Worm (Caenorhabditis elegans) whole organism, late embryonic: ENCODE results near the gene rpn-5.

Experiments used
- C08G9.2 ChIP-seq: sonication (generic microtip); optimal IDR thresholded peaks from 2 replicates; lab custom pipeline; 2016; ENCODE audit warnings: mild to moderate bottlenecking, missing genetic modification characterization, moderate library complexity, missing compliant biosample characterization
- C38D4.7 ChIP-seq: fragments of 200-800 bp; sonication (Bioruptor generic); optimal IDR thresholded peaks from 2 replicates; lab custom pipeline; 2018; ENCODE audit warnings: mild to moderate bottlenecking, missing genetic modification characterization, moderate library complexity, missing compliant biosample characterization
- F13H6.1 ChIP-seq: sonication (generic microtip); optimal IDR thresholded peaks from 2 replicates; lab custom pipeline; 2016; ENCODE audit warnings: missing genetic modification characterization, missing compliant biosample characterization
- K02D7.2 ChIP-seq: sonication (generic microtip); optimal IDR thresholded peaks from 2 replicates; lab custom pipeline; 2017; ENCODE audit warnings: mild to moderate bottlenecking, missing genetic modification characterization, missing compliant biosample characterization
- K09A11.1 ChIP-seq: sonication (generic microtip); optimal IDR thresholded peaks from 2 replicates; lab custom pipeline; 2017; ENCODE audit warnings: antibody characterized with exemption, mild to moderate bottlenecking, missing genetic modification characterization, missing compliant biosample characterization; ENCODE audit not compliant: insufficient read depth
- T23F11.4 ChIP-seq: fragments of 200-800 bp; sonication (Bioruptor generic); optimal IDR thresholded peaks from 2 replicates; lab custom pipeline; 2018; ENCODE audit warnings: mild to moderate bottlenecking, missing genetic modification characterization, missing compliant biosample characterization
- ahr-1 ChIP-seq: sonication (generic microtip); optimal IDR thresholded peaks from 2 replicates; lab custom pipeline; 2016; ENCODE audit warnings: missing genetic modification characterization, missing compliant biosample characterization
- ceh-18 ChIP-seq: sonication (generic microtip); optimal IDR thresholded peaks from 2 replicates; lab custom pipeline; 2016; ENCODE audit warnings: missing genetic modification characterization, missing compliant biosample characterization
- ceh-22 ChIP-seq: sonication (generic microtip); optimal IDR thresholded peaks from 2 replicates; lab custom pipeline; 2017; ENCODE audit warnings: missing biosample characterization, missing genetic modification characterization
- ceh-30 ChIP-seq: fragments of 150-350 bp; optimal IDR thresholded peaks from 2 replicates; lab custom pipeline; 2014; ENCODE audit warnings: missing biosample characterization, missing genetic modification characterization
- ceh-31 ChIP-seq: sonication (generic microtip); optimal IDR thresholded peaks from 2 replicates; lab custom pipeline; 2016; ENCODE audit warnings: missing genetic modification characterization, missing compliant biosample characterization
- ceh-34 ChIP-seq: sonication (generic microtip); optimal IDR thresholded peaks from 2 replicates; lab custom pipeline; 2016; ENCODE audit warnings: mild to moderate bottlenecking, missing genetic modification characterization, missing compliant biosample characterization
- ceh-45 ChIP-seq: fragments of 200-800 bp; sonication (Bioruptor generic); IDR thresholded peaks from 2 replicates; pipeline ENCODE4 v1.3.6; 2022; ENCODE audit warnings: missing genetic modification reagents, missing genetic modification characterization, missing compliant biosample characterization
- ceh-6 ChIP-seq: fragments of 200-800 bp; sonication (Bioruptor generic); optimal IDR thresholded peaks from 2 replicates; lab custom pipeline; 2018; ENCODE audit warnings: mild to moderate bottlenecking, missing genetic modification characterization, missing compliant biosample characterization
- dmd-4 ChIP-seq: sonication (generic microtip); optimal IDR thresholded peaks from 2 replicates; lab custom pipeline; 2016; ENCODE audit warnings: borderline replicate concordance, missing genetic modification characterization, missing compliant biosample characterization
- dve-1 ChIP-seq: sonication (generic microtip); optimal IDR thresholded peaks from 2 replicates; lab custom pipeline; 2017; ENCODE audit warnings: antibody characterized with exemption, mild to moderate bottlenecking, missing genetic modification characterization, missing compliant biosample characterization
- elt-2 ChIP-seq: sonication (generic microtip); optimal IDR thresholded peaks from 2 replicates; lab custom pipeline; 2016; ENCODE audit warnings: missing genetic modification reagents, missing genetic modification characterization, missing compliant biosample characterization
- elt-4 ChIP-seq: sonication (generic microtip); optimal IDR thresholded peaks from 2 replicates; lab custom pipeline; 2016; ENCODE audit warnings: missing genetic modification characterization, missing compliant biosample characterization
- ets-4 ChIP-seq: sonication (generic microtip); optimal IDR thresholded peaks from 2 replicates; lab custom pipeline; 2016; ENCODE audit warnings: missing genetic modification characterization, missing compliant biosample characterization
- eyg-1 ChIP-seq: sonication (generic microtip); optimal IDR thresholded peaks from 2 replicates; lab custom pipeline; 2016; ENCODE audit warnings: missing genotype, missing genetic modification characterization, missing compliant biosample characterization
- fax-1 ChIP-seq: sonication (generic microtip); optimal IDR thresholded peaks from 2 replicates; lab custom pipeline; 2016; ENCODE audit warnings: missing genotype, missing genetic modification characterization, missing compliant biosample characterization
- fkh-10 ChIP-seq: fragments of 150-350 bp; optimal IDR thresholded peaks from 2 replicates; lab custom pipeline; 2014; ENCODE audit warnings: missing biosample characterization, missing genetic modification reagents, missing genetic modification characterization
- fkh-6 ChIP-seq: sonication (generic microtip); optimal IDR thresholded peaks from 2 replicates; lab custom pipeline; 2016; ENCODE audit warnings: missing genetic modification characterization, missing compliant biosample characterization
- hlh-13 ChIP-seq: fragments of 200-800 bp; sonication (Bioruptor generic); optimal IDR thresholded peaks from 2 replicates; lab custom pipeline; 2018; ENCODE audit warnings: mild to moderate bottlenecking, missing genetic modification characterization, missing compliant biosample characterization
- hlh-15 ChIP-seq: sonication (generic microtip); optimal IDR thresholded peaks from 2 replicates; lab custom pipeline; 2016; ENCODE audit warnings: missing genetic modification characterization, missing compliant biosample characterization
- lim-6 ChIP-seq: sonication (generic microtip); optimal IDR thresholded peaks from 2 replicates; lab custom pipeline; 2016; ENCODE audit warnings: missing genetic modification characterization, missing compliant biosample characterization
- lin-11 ChIP-seq: fragments of 200-800 bp; sonication (Bioruptor generic); optimal IDR thresholded peaks from 2 replicates; lab custom pipeline; 2018; ENCODE audit warnings: mild to moderate bottlenecking, missing genetic modification characterization, missing compliant biosample characterization
- madf-2 ChIP-seq: sonication (generic microtip); optimal IDR thresholded peaks from 2 replicates; lab custom pipeline; 2017; ENCODE audit warnings: missing genetic modification characterization, missing compliant biosample characterization
- mec-3 ChIP-seq: sonication (generic microtip); optimal IDR thresholded peaks from 2 replicates; lab custom pipeline; 2016; ENCODE audit warnings: borderline replicate concordance, missing genetic modification characterization, missing compliant biosample characterization
- nfya-1 ChIP-seq: sonication (generic microtip); optimal IDR thresholded peaks from 2 replicates; lab custom pipeline; 2017; ENCODE audit warnings: missing genetic modification characterization, mild to moderate bottlenecking, missing compliant biosample characterization, antibody characterized with exemption, moderate library complexity
- nhr-11 ChIP-seq: fragments of 150-350 bp; optimal IDR thresholded peaks from 2 replicates; lab custom pipeline; 2014; ENCODE audit warnings: missing biosample characterization, missing genetic modification characterization
- nhr-232 ChIP-seq: sonication (generic microtip); optimal IDR thresholded peaks from 2 replicates; lab custom pipeline; 2016; ENCODE audit warnings: missing genetic modification characterization, missing compliant biosample characterization
- npax-4 ChIP-seq: sonication (generic microtip); optimal IDR thresholded peaks from 2 replicates; lab custom pipeline; 2016; ENCODE audit warnings: missing genetic modification characterization, missing compliant biosample characterization
- pag-3 ChIP-seq: sonication (generic microtip); optimal IDR thresholded peaks from 2 replicates; lab custom pipeline; 2016; ENCODE audit warnings: missing compliant biosample characterization, missing genetic modification characterization, borderline replicate concordance
- pat-9 ChIP-seq: fragments of 200-800 bp; sonication (Bioruptor generic); optimal IDR thresholded peaks from 2 replicates; lab custom pipeline; 2018; ENCODE audit warnings: mild to moderate bottlenecking, missing genetic modification characterization, moderate library complexity, missing compliant biosample characterization
- pax-1 ChIP-seq: fragments of 150-350 bp; optimal IDR thresholded peaks from 2 replicates; lab custom pipeline; 2014; ENCODE audit warnings: missing biosample characterization, missing genetic modification characterization
- pha-2 ChIP-seq: sonication (generic microtip); optimal IDR thresholded peaks from 2 replicates; lab custom pipeline; 2017; ENCODE audit warnings: mild to moderate bottlenecking, missing genetic modification characterization, missing compliant biosample characterization
- pha-4 ChIP-seq: fragments of 150-350 bp; optimal IDR thresholded peaks from 2 replicates; lab custom pipeline; 2018; ENCODE audit warnings: missing biosample characterization, missing genetic modification reagents, missing genetic modification characterization
- pqm-1 ChIP-seq: sonication (generic microtip); optimal IDR thresholded peaks from 2 replicates; lab custom pipeline; 2016; ENCODE audit warnings: missing genetic modification characterization, missing compliant biosample characterization
- pros-1 ChIP-seq: fragments of 150-350 bp; optimal IDR thresholded peaks from 2 replicates; lab custom pipeline; 2014; ENCODE audit warnings: missing biosample characterization, missing genetic modification reagents, missing genetic modification characterization
- ref-2 ChIP-seq: sonication (generic microtip); optimal IDR thresholded peaks from 2 replicates; lab custom pipeline; 2016; ENCODE audit warnings: missing genetic modification characterization, missing compliant biosample characterization
- sox-4 ChIP-seq: sonication (generic microtip); optimal IDR thresholded peaks from 2 replicates; lab custom pipeline; 2017; ENCODE audit warnings: mild to moderate bottlenecking, missing genetic modification characterization, inconsistent platforms, missing compliant biosample characterization
- tbx-7 ChIP-seq: sonication (generic microtip); optimal IDR thresholded peaks from 2 replicates; lab custom pipeline; 2016; ENCODE audit warnings: missing genotype, missing genetic modification characterization, missing compliant biosample characterization
- ttx-3 ChIP-seq: sonication (generic microtip); optimal IDR thresholded peaks from 2 replicates; lab custom pipeline; 2016; ENCODE audit warnings: missing genetic modification reagents, missing genetic modification characterization, missing compliant biosample characterization
- unc-3 ChIP-seq, 2 experiments: fragments of 200-800 bp in 1 of 2; sonication (Bioruptor generic) in 1 of 2; sonication (generic microtip) in 1 of 2; conservative IDR thresholded peaks in 1 of 2; optimal IDR thresholded peaks in 1 of 2; 2 replicates each; pipeline versions ENCODE4 v1.3.6 to Lab custom; 2016 to 2022; ENCODE audit warnings: missing compliant biosample characterization in 2 of 2, missing genetic modification characterization in 2 of 2, missing genetic modification reagents in 1 of 2
- unc-42 ChIP-seq: sonication (generic microtip); optimal IDR thresholded peaks from 2 replicates; lab custom pipeline; 2016; ENCODE audit warnings: missing genotype, missing genetic modification characterization, missing compliant biosample characterization
- unc-55 ChIP-seq: sonication (generic microtip); optimal IDR thresholded peaks from 2 replicates; lab custom pipeline; 2017; ENCODE audit warnings: missing biosample characterization, missing genetic modification reagents, missing genetic modification characterization
- unc-86 ChIP-seq: sonication (generic microtip); optimal IDR thresholded peaks from 2 replicates; lab custom pipeline; 2016; ENCODE audit warnings: missing genetic modification characterization, missing compliant biosample characterization
- zip-5 ChIP-seq: sonication (generic microtip); optimal IDR thresholded peaks from 2 replicates; lab custom pipeline; 2016; ENCODE audit warnings: missing genetic modification characterization, missing compliant biosample characterization
- ztf-16 ChIP-seq: sonication (generic microtip); optimal IDR thresholded peaks from 2 replicates; lab custom pipeline; 2017; ENCODE audit warnings: missing genetic modification characterization, missing compliant biosample characterization

rpn-5 gene

ce11 chrII:4672584-4673110, 25.6 kb downstream of the rpn-5 start, which contains the start of the genes clec-140 and hmg-11 (continued):
- TF ChIP-seq pha-4 (no peak), zip-5 (tag; lab: Kevin White, UChicago) (no peak), elt-2 (tag; lab: Kevin White, UChicago) (peak; percentile 43), ztf-16 (tag; lab: Kevin White, UChicago) (no peak), unc-55 (no peak), F13H6.1 (tag; lab: Kevin White, UChicago) (no peak), ceh-30 (tag; lab: Kevin White, UChicago) (no peak), hlh-13 (GFP tag; lab: Kevin White, UChicago) (no peak), ceh-22 (tag; lab: Kevin White, UChicago) (no peak), dve-1 (no peak), fax-1 (tag; lab: Kevin White, UChicago) (no peak), ceh-6 (GFP tag; lab: Kevin White, UChicago) (no peak), C38D4.7 (GFP tag; lab: Kevin White, UChicago) (no peak), K02D7.2 (tag; lab: Kevin White, UChicago) (no peak), elt-4 (no peak), hlh-15 (tag; lab: Kevin White, UChicago) (no peak), npax-4 (tag; lab: Kevin White, UChicago) (no peak), unc-86 (tag; lab: Kevin White, UChicago) (no peak), unc-3 (GFP tag; conservative IDR thresholded peaks at IDR 0.05; lab: Robert Waterston, UW) (no peak), unc-3 (tag; optimal IDR thresholded peaks at IDR 0.05; lab: Kevin White, UChicago) (no peak), pax-1 (tag; lab: Kevin White, UChicago) (no peak), ceh-34 (tag; lab: Kevin White, UChicago) (no peak), fkh-10 (GFP tag; lab: Kevin White, UChicago) (no peak), K09A11.1 (tag; lab: Kevin White, UChicago) (no peak), fkh-6 (no peak), ceh-18 (tag; lab: Kevin White, UChicago) (peak; percentile 17), C08G9.2 (tag; lab: Kevin White, UChicago) (no peak), nhr-11 (tag; lab: Kevin White, UChicago) (no peak), T23F11.4 (GFP tag; lab: Kevin White, UChicago) (no peak), unc-42 (tag; lab: Kevin White, UChicago) (peak; percentile 93), eyg-1 (tag; lab: Kevin White, UChicago) (peak; percentile 12), pag-3 (tag; lab: Kevin White, UChicago) (no peak), lim-6 (tag; lab: Kevin White, UChicago) (peak; percentile 31), nfya-1 (tag; lab: Kevin White, UChicago) (peak; percentile 64), ahr-1 (tag; lab: Kevin White, UChicago) (no peak), mec-3 (tag; lab: Kevin White, UChicago) (no peak), ttx-3 (tag; lab: Kevin White, UChicago) (no peak), madf-2 (tag; lab: Kevin White, UChicago) (no peak), ets-4 (no peak), pros-1 (tag; lab: Kevin White, UChicago) (no peak), lin-11 (no peak), pqm-1 (no peak), nhr-232 (tag; lab: Kevin White, UChicago) (no peak), ceh-45 (no peak), tbx-7 (no peak), ceh-31 (tag; lab: Kevin White, UChicago) (peak; percentile 63), dmd-4 (tag; lab: Kevin White, UChicago) (no peak), pha-2 (tag; lab: Kevin White, UChicago) (no peak), pat-9 (tag; lab: Kevin White, UChicago) (no peak), ref-2 (tag; lab: Kevin White, UChicago) (peak; percentile 57), sox-4 (tag; lab: Kevin White, UChicago) (no peak)
